Fruit fly (Drosophila melanogaster) whole organism, prepupa: Measurements from ENCODE around the gene Tdh.
"Not testable (repeated sequence)": the region's sequence is repeated elsewhere in the genome, so short reads cannot be mapped to it uniquely, and the experiment has no call there.

Experiments used
- Blimp-1 ChIP-seq: fragments of 200-800 bp; sonication (Bioruptor generic); optimal IDR thresholded peaks from 3 replicates; lab custom pipeline; 2017; ENCODE audit warnings: missing biosample characterization, missing genetic modification characterization, mild to moderate bottlenecking, moderate library complexity, missing genetic modification reagents
- CG10669 ChIP-seq: fragments of 200-800 bp; sonication (Bioruptor generic); optimal IDR thresholded peaks from 3 replicates; lab custom pipeline; 2018; ENCODE audit warnings: missing biosample characterization, mild to moderate bottlenecking, missing genetic modification characterization, moderate library complexity
- CG15336 ChIP-seq: fragments of 200-800 bp; sonication (Bioruptor generic); IDR thresholded peaks from 2 replicates; pipeline ENCODE4 v1.3.6; 2022; ENCODE audit warnings: missing biosample characterization, missing genetic modification characterization
- CG1621 ChIP-seq: fragments of 200-800 bp; sonication (Bioruptor generic); optimal IDR thresholded peaks from 3 replicates; lab custom pipeline; 2018; ENCODE audit warnings: missing biosample characterization, mild to moderate bottlenecking, missing genetic modification characterization
- CG3032 ChIP-seq: fragments of 200-800 bp; optimal IDR thresholded peaks from 2 replicates; lab custom pipeline; 2019; ENCODE audit warnings: missing biosample characterization, mild to moderate bottlenecking, missing genetic modification characterization, moderate library complexity
- CG31627 ChIP-seq: fragments of 200-800 bp; sonication (Bioruptor generic); optimal IDR thresholded peaks from 3 replicates; lab custom pipeline; 2016; ENCODE audit warnings: missing biosample characterization, missing genetic modification characterization
- CG32006 ChIP-seq: fragments of 200-800 bp; sonication (Bioruptor generic); optimal IDR thresholded peaks from 3 replicates; lab custom pipeline; 2017; ENCODE audit warnings: missing biosample characterization, mild to moderate bottlenecking, missing genetic modification characterization
- CG34406 ChIP-seq: fragments of 200-800 bp; sonication (Bioruptor generic); optimal IDR thresholded peaks from 3 replicates; lab custom pipeline; 2016; ENCODE audit warnings: missing biosample characterization, missing genetic modification characterization
- CG6276 ChIP-seq: fragments of 200-800 bp; sonication (Bioruptor generic); optimal IDR thresholded peaks from 2 replicates; lab custom pipeline; 2017; ENCODE audit warnings: missing biosample characterization, mild to moderate bottlenecking, missing genetic modification characterization
- CG6808 ChIP-seq: fragments of 200-800 bp; sonication (Bioruptor generic); optimal IDR thresholded peaks from 3 replicates; lab custom pipeline; 2017; ENCODE audit warnings: missing biosample characterization, missing genetic modification characterization, mild to moderate bottlenecking, moderate library complexity, missing genetic modification reagents
- CG6854 ChIP-seq: fragments of 200-800 bp; sonication (Bioruptor generic); optimal IDR thresholded peaks from 2 replicates; lab custom pipeline; 2017; ENCODE audit warnings: missing biosample characterization, mild to moderate bottlenecking, missing genetic modification characterization
- CG8319 ChIP-seq: fragments of 200-800 bp; sonication (Bioruptor generic); optimal IDR thresholded peaks from 3 replicates; lab custom pipeline; 2016; ENCODE audit warnings: missing biosample characterization, missing genetic modification characterization
- CG8632 ChIP-seq: fragments of 200-800 bp; sonication (Bioruptor generic); optimal IDR thresholded peaks from 3 replicates; lab custom pipeline; 2016; ENCODE audit warnings: missing biosample characterization, missing genetic modification characterization
- CG9139 ChIP-seq: fragments of 200-800 bp; sonication (Bioruptor generic); optimal IDR thresholded peaks from 3 replicates; lab custom pipeline; 2017; ENCODE audit warnings: missing biosample characterization, mild to moderate bottlenecking, missing genetic modification characterization
- Eip78C ChIP-seq: fragments of 200-800 bp; sonication (Bioruptor generic); peaks from one replicate; lab custom pipeline; 2016; ENCODE audit warnings: missing biosample characterization, missing genetic modification characterization
- Eip93F ChIP-seq: fragments of 200-800 bp; sonication (Bioruptor generic); optimal IDR thresholded peaks from 2 replicates; lab custom pipeline; 2016; ENCODE audit warnings: missing biosample characterization, mild to moderate bottlenecking, missing genetic modification characterization
- Ets21C ChIP-seq: fragments of 200-800 bp; sonication (Bioruptor generic); optimal IDR thresholded peaks from 3 replicates; lab custom pipeline; 2016; ENCODE audit warnings: missing biosample characterization, missing genetic modification characterization
- Ets96B ChIP-seq: fragments of 200-800 bp; optimal IDR thresholded peaks from 2 replicates; lab custom pipeline; 2019; ENCODE audit warnings: missing biosample characterization, mild to moderate bottlenecking, missing genetic modification characterization, moderate library complexity
- Gug ChIP-seq: fragments of 200-800 bp; sonication (Bioruptor generic); IDR thresholded peaks from 2 replicates; pipeline ENCODE4 v1.3.6; 2022; ENCODE audit warnings: missing biosample characterization, missing genetic modification characterization
- Hr39 ChIP-seq: fragments of 200-800 bp; sonication (Bioruptor generic); optimal IDR thresholded peaks from 2 replicates; lab custom pipeline; 2016; ENCODE audit warnings: missing biosample characterization, missing genetic modification characterization
- Hr4 ChIP-seq: fragments of 200-800 bp; sonication (Bioruptor generic); optimal IDR thresholded peaks from 3 replicates; lab custom pipeline; 2016; ENCODE audit warnings: missing biosample characterization, missing genetic modification characterization
- Lpt ChIP-seq: fragments of 200-800 bp; sonication (Bioruptor generic); optimal IDR thresholded peaks from 3 replicates; lab custom pipeline; 2016; ENCODE audit warnings: missing biosample characterization, missing genetic modification characterization
- Met ChIP-seq: fragments of 200-800 bp; sonication (Bioruptor generic); optimal IDR thresholded peaks from 3 replicates; lab custom pipeline; 2016; ENCODE audit warnings: missing biosample characterization, missing genetic modification characterization
- Smox ChIP-seq: fragments of 200-800 bp; sonication (Bioruptor generic); optimal IDR thresholded peaks from 3 replicates; lab custom pipeline; 2016; ENCODE audit warnings: missing biosample characterization, missing genetic modification characterization
- Sox102F ChIP-seq: fragments of 200-800 bp; sonication (Bioruptor generic); optimal IDR thresholded peaks from 2 replicates; lab custom pipeline; 2016; ENCODE audit warnings: missing biosample characterization, mild to moderate bottlenecking, missing genetic modification characterization
- Sox14 ChIP-seq: fragments of 200-800 bp; sonication (Bioruptor generic); optimal IDR thresholded peaks from 3 replicates; lab custom pipeline; 2016; ENCODE audit warnings: missing biosample characterization, missing genetic modification characterization
- Sox15 ChIP-seq: fragments of 200-800 bp; sonication (Bioruptor generic); optimal IDR thresholded peaks from 3 replicates; lab custom pipeline; 2016; ENCODE audit warnings: missing biosample characterization, missing genetic modification characterization
- acj6 ChIP-seq: fragments of 200-800 bp; sonication (Bioruptor generic); optimal IDR thresholded peaks from 3 replicates; lab custom pipeline; 2016; ENCODE audit warnings: missing biosample characterization, missing genetic modification characterization
- cyc ChIP-seq: fragments of 200-800 bp; sonication (Bioruptor generic); optimal IDR thresholded peaks from 3 replicates; lab custom pipeline; 2016; ENCODE audit warnings: missing biosample characterization, missing genetic modification characterization
- dac ChIP-seq: fragments of 200-800 bp; sonication (Bioruptor generic); optimal IDR thresholded peaks from 2 replicates; lab custom pipeline; 2017; ENCODE audit warnings: missing biosample characterization, mild to moderate bottlenecking, missing genetic modification characterization
- eg ChIP-seq: fragments of 200-800 bp; sonication (Bioruptor generic); IDR thresholded peaks from 3 replicates; pipeline ENCODE4 v1.3.6; 2022; ENCODE audit warnings: missing biosample characterization, missing genetic modification characterization
- esn ChIP-seq: fragments of 200-800 bp; sonication (Bioruptor generic); optimal IDR thresholded peaks from 2 replicates; lab custom pipeline; 2016; ENCODE audit warnings: missing biosample characterization, mild to moderate bottlenecking, missing genetic modification characterization, moderate library complexity
- fd85E ChIP-seq: fragments of 200-800 bp; sonication (Bioruptor generic); optimal IDR thresholded peaks from 3 replicates; lab custom pipeline; 2016; ENCODE audit warnings: missing biosample characterization, missing genetic modification characterization
- fkh ChIP-seq: fragments of 200-800 bp; sonication (Bioruptor generic); optimal IDR thresholded peaks from 3 replicates; lab custom pipeline; 2017; ENCODE audit warnings: missing biosample characterization, mild to moderate bottlenecking, missing genetic modification characterization, moderate library complexity
- lz ChIP-seq: fragments of 200-800 bp; sonication (Bioruptor generic); optimal IDR thresholded peaks from 3 replicates; lab custom pipeline; 2016; ENCODE audit warnings: missing biosample characterization, missing genetic modification characterization
- salr ChIP-seq, 2 experiments: fragments of 200-800 bp; sonication (Bioruptor generic); optimal IDR thresholded peaks; 3 replicates each; lab custom pipeline; 2016 to 2018; ENCODE audit warnings: missing biosample characterization in 2 of 2, missing genetic modification characterization in 2 of 2, mild to moderate bottlenecking in 1 of 2
- spab ChIP-seq: fragments of 200-800 bp; sonication (Bioruptor generic); optimal IDR thresholded peaks from 2 replicates; lab custom pipeline; 2017; ENCODE audit warnings: missing biosample characterization, mild to moderate bottlenecking, missing genetic modification characterization, missing genetic modification reagents

The Tdh gene

DNA sequence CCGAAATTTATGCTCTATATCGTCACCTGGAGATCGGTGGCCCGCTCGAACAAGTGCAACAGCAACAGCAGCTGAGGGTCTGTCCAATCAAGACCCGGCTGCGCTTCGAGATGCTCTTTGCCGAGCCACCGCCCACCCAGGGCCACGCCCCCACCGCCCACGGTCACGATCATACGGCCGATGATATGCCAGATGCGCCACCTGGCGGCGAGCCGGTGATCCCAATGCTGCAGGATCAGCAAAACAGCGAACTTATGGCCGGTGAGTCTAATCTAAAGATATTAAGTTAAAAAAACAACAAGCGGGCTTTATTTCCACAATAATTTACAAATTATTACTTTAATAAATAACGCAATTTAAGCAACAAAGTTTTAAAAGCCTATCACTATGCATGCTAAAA is 31.5 kb downstream of the Tdh start:
- TF ChIP-seq Sox15 (no peak), cyc (GFP tag; lab: Kevin White, UChicago) (no peak), CG9139 (GFP tag; lab: Kevin White, UChicago) (no peak), Eip78C (GFP tag; lab: Kevin White, UChicago) (no peak), CG34406 (GFP tag; lab: Kevin White, UChicago) (no peak), CG8319 (GFP tag; lab: Kevin White, UChicago) (no peak)

dm6 chr3L:20499536-20499935 is 32.8 kb downstream of the Tdh start, which contains the start of gene CG18281:
CG18281 (plus strand) TSS chr3L:20499836.
- not testable (repeated sequence) for TF ChIP-seq CG3032 (tag; lab: Kevin White, UChicago); esn (GFP tag; lab: Kevin White, UChicago); eg (GFP tag; lab: Robert Waterston, UW)
- TF ChIP-seq, all 60 proteins: peak for 0; not testable (repeated sequence) for 60

- TF ChIP-seq esn (GFP tag; lab: Kevin White, UChicago) (no peak), CG6854 (GFP tag; lab: Kevin White, UChicago) (no peak)
Measured at dm6 chr3L:20503256-20503655, 36.5 kb downstream of the Tdh start.

DNA sequence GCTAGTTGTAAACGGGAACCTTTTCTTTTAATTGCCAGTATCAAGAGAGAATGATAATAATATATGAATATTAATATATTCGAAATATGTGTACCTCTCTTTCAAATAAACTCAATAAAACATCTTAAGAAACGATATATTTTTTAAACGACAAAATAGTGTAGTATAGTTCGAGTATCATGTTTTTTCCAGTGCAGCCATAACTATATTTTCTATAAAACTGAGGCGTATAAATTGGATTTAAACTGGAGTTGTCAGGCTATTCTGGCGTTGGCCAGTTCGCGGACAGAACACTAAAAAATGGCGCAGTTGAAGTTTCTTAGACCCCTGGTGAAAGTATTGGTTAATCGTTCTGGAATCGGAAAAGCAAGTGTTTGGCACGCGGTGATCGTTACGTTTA is 37.1 kb downstream of the Tdh start, which contains the start of gene CG17637:
Gene CG17637 (plus strand): TSS at position 301 of the 400 bp plus-strand sequence.
- TF ChIP-seq CG3032 (tag; lab: Kevin White, UChicago); spab; Sox102F: not testable (repeated sequence)

- no peak for TF ChIP-seq CG6854 (GFP tag; lab: Kevin White, UChicago)
Measured at dm6 chr3L:20505732-20506131, 39.0 kb downstream of the Tdh start, which contains the start of gene CG5078. CG5078 (plus strand) TSS chr3L:20506032.

DNA sequence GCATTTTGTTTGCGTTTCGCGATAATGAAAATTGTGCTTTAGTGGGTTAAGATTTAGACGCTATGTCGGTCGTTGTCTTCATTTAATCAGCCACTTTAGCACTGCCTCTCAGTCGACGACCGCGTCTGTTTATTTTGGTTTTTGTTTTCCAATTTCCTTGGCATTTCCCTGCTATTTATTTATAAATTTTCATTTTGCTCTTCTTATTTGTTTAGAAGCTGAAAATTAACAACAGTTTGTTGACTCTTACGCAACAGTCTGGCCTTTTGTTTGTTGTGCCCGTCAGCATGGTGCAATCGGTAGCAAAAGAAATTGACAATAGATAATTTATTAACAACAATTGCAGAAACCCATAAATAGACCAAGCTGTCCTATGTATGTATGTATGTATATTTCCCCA is 40.8 kb downstream of the Tdh start:
- no peak for TF ChIP-seq eg (GFP tag; lab: Robert Waterston, UW)
- TF ChIP-seq Eip78C (GFP tag; lab: Kevin White, UChicago), result peak; percentile 70
- 0 out of 2 replicates have a peak, but pooled peaks have one; percentile 18 for TF ChIP-seq CG15336 (GFP tag; lab: Robert Waterston, UW)
- TF ChIP-seq, all 60 proteins: peak for 2

DNA sequence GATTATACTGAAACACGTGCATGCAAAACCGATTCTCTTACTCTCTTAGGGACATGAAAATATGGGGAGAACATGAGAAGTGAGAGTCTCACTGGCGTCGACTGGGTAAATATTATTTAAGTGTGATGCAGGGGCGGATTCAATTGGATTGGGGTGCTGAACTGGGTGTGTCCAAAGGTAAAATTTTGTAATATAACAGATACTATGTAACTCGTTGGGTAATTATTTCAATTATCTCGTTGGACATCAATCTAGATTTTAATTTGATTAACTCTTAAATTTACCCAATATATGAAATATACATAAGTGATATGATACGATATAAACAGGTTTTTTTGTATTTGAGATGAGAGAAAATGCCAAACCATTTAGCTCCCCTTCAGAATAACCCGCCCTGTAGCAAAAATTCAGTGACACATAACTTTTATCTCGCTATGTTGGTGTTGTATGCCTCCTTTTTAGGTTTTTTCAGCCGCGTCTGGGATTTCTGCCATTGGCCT is 41.4 kb downstream of the Tdh start:
- TF ChIP-seq acj6 (GFP tag; lab: Kevin White, UChicago), result peak; percentile 89
- peak; percentile 80 for TF ChIP-seq Blimp-1 (GFP tag; lab: Kevin White, UChicago)
- TF ChIP-seq Sox14 (GFP tag; lab: Kevin White, UChicago), result peak; percentile 92
- TF ChIP-seq CG10669 (GFP tag; lab: Kevin White, UChicago), result peak; percentile 91
- TF ChIP-seq Ets96B (tag; lab: Kevin White, UChicago), result peak; percentile 82
- peak; percentile 92 for TF ChIP-seq Hr39 (GFP tag; lab: Kevin White, UChicago)
- peak; percentile 89 for TF ChIP-seq CG32006 (GFP tag; lab: Kevin White, UChicago)
- peak; percentile 95 for TF ChIP-seq Met (GFP tag; lab: Kevin White, UChicago)
- peak; percentile 94 for TF ChIP-seq esn (GFP tag; lab: Kevin White, UChicago)
- TF ChIP-seq Sox102F, result peak; percentile 93
- peak in 1 of 2 experiments; percentile 87 for TF ChIP-seq salr (GFP tag; optimal IDR thresholded peaks at IDR 0.05; lab: Kevin White, UChicago)
- TF ChIP-seq CG6808, result peak; percentile 91
- TF ChIP-seq dac, result peak; percentile 70
- TF ChIP-seq Hr4 (GFP tag; lab: Kevin White, UChicago), result peak; percentile 91
- peak; percentile 99 for TF ChIP-seq fkh
- TF ChIP-seq eg (GFP tag; lab: Robert Waterston, UW), result peak; percentile 91; the same call in 2 of the 3 replicates
- TF ChIP-seq Sox15, result peak; percentile 85
- TF ChIP-seq CG8632 (GFP tag; lab: Kevin White, UChicago), result peak; percentile 90
- peak; percentile 91 for TF ChIP-seq Ets21C
- peak; percentile 84 for TF ChIP-seq CG1621
- peak; percentile 94 for TF ChIP-seq CG31627 (GFP tag; lab: Kevin White, UChicago)
- TF ChIP-seq CG6276 (GFP tag; lab: Kevin White, UChicago), result peak; percentile 83
- TF ChIP-seq lz (GFP tag; lab: Kevin White, UChicago), result peak; percentile 91
- TF ChIP-seq Eip93F (GFP tag; lab: Kevin White, UChicago), result peak; percentile 53
- TF ChIP-seq Gug (GFP tag; lab: Robert Waterston, UW), result peak; percentile 90
- TF ChIP-seq fd85E (GFP tag; lab: Kevin White, UChicago), result peak; percentile 75
- peak; percentile 85 for TF ChIP-seq Lpt
- TF ChIP-seq Smox (GFP tag; lab: Kevin White, UChicago), result peak; percentile 90
